Worm (Caenorhabditis elegans) whole organism, L3 larva: ENCODE measurements around the gene mrpl-53.
A peak's percentile ranks its signal among the peaks of the same experiment; 100 is the strongest.

Experiments
- ama-1 ChIP-seq: fragments of 150-350 bp; optimal IDR thresholded peaks from 2 replicates; lab custom pipeline; 2018
- ceh-16 ChIP-seq: sonication (generic microtip); optimal IDR thresholded peaks from 2 replicates; lab custom pipeline; 2017; ENCODE audit warnings: missing biosample characterization, missing genetic modification characterization
- ceh-28 ChIP-seq: fragments of 150-350 bp; optimal IDR thresholded peaks from 2 replicates; lab custom pipeline; 2014; ENCODE audit warnings: missing biosample characterization, missing genetic modification reagents, missing genetic modification characterization
- egl-5 ChIP-seq: fragments of 150-350 bp; optimal IDR thresholded peaks from 2 replicates; lab custom pipeline; 2017; ENCODE audit warnings: missing biosample characterization, missing genetic modification reagents, missing genetic modification characterization, inconsistent platforms
- elt-2 ChIP-seq: sonication (generic microtip); optimal IDR thresholded peaks from 2 replicates; lab custom pipeline; 2016; ENCODE audit warnings: missing genetic modification reagents, mild to moderate bottlenecking, missing genetic modification characterization, missing compliant biosample characterization
- elt-3 ChIP-seq, 3 experiments: fragments of 150-350 bp in 1 of 3; sonication (generic microtip) in 2 of 3; optimal IDR thresholded peaks; 2 replicates in 2 of 3; 4 replicates in 1 of 3; lab custom pipeline; 2014 to 2017; ENCODE audit warnings: missing biosample characterization in 3 of 3, missing genetic modification characterization in 3 of 3
- lin-15B ChIP-seq: fragments of 150-350 bp; optimal IDR thresholded peaks from 2 replicates; lab custom pipeline; 2014; ENCODE audit warnings: missing biosample characterization, missing genetic modification characterization
- mdl-1 ChIP-seq: fragments of 150-350 bp; optimal IDR thresholded peaks from 2 replicates; lab custom pipeline; 2014; ENCODE audit warnings: missing biosample characterization, missing genetic modification characterization
- nfya-1 ChIP-seq: sonication (generic microtip); optimal IDR thresholded peaks from 2 replicates; lab custom pipeline; 2017; ENCODE audit warnings: missing genetic modification characterization, mild to moderate bottlenecking, missing compliant biosample characterization, antibody characterized with exemption, moderate library complexity; ENCODE audit not compliant: insufficient read depth
- nhr-23 ChIP-seq: fragments of 150-350 bp; optimal IDR thresholded peaks from 2 replicates; lab custom pipeline; 2014; ENCODE audit warnings: missing biosample characterization, missing genetic modification reagents, missing genetic modification characterization
- pha-4 ChIP-seq: fragments of 150-350 bp; optimal IDR thresholded peaks from 2 replicates; lab custom pipeline; 2014; ENCODE audit warnings: missing biosample characterization, missing genetic modification reagents, missing genetic modification characterization
- skn-1 ChIP-seq: fragments of 150-350 bp; optimal IDR thresholded peaks from 2 replicates; lab custom pipeline; 2014; ENCODE audit warnings: missing biosample characterization, missing genetic modification characterization
- tbx-2 ChIP-seq: sonication (generic microtip); optimal IDR thresholded peaks from 2 replicates; lab custom pipeline; 2016; ENCODE audit warnings: mild to moderate bottlenecking, missing genetic modification characterization, missing compliant biosample characterization

mrpl-53 gene

ce11 chrII:9646928-9647838, 49.8 kb downstream of the mrpl-53 start, which contains the start of gene sqv-8:
Gene sqv-8, plus strand, starts transcription at chrII:9646978.
- TF ChIP-seq nfya-1 (tag; lab: Kevin White, UChicago) (peak; percentile 33), skn-1 (tag; lab: Kevin White, UChicago) (no peak), mdl-1 (no peak), elt-2 (tag; lab: Kevin White, UChicago) (peak; percentile 73), elt-3 (tag; optimal IDR thresholded peaks at IDR 0.05; lab: Kevin White, UChicago) (no peak), tbx-2 (tag; lab: Kevin White, UChicago) (no peak), ceh-16 (tag; lab: Kevin White, UChicago) (no peak), egl-5 (tag; lab: Kevin White, UChicago) (no peak), pha-4 (tag; lab: Kevin White, UChicago) (no peak), ama-1 (lab: Kevin White, UChicago) (no peak), ceh-28 (tag; lab: Kevin White, UChicago) (peak; percentile 63), lin-15B (tag; lab: Kevin White, UChicago) (no peak), nhr-23 (no peak)
